Worm (Caenorhabditis elegans) whole organism, L3 larva: ENCODE data around the gene sulp-3.
A peak's percentile ranks its signal among the peaks of the same experiment; 100 is the strongest.
"Not testable (repeated sequence)": the region's sequence is repeated elsewhere in the genome, so short reads cannot be mapped to it uniquely, and the experiment has no call there.

ENCODE experiments used
- R02D3.7 ChIP-seq: fragments of 150-350 bp; optimal IDR thresholded peaks from 2 replicates; lab custom pipeline; 2014; ENCODE audit warnings: missing biosample characterization, missing genetic modification characterization
- ZK546.5 ChIP-seq: sonication (generic microtip); optimal IDR thresholded peaks from 2 replicates; lab custom pipeline; 2017; ENCODE audit warnings: missing biosample characterization, missing genetic modification characterization
- aly-2 ChIP-seq: fragments of 150-350 bp; optimal IDR thresholded peaks from 2 replicates; lab custom pipeline; 2014; ENCODE audit warnings: missing biosample characterization, missing genetic modification characterization
- ama-1 ChIP-seq: fragments of 150-350 bp; optimal IDR thresholded peaks from 2 replicates; lab custom pipeline; 2018
- ceh-16 ChIP-seq: sonication (generic microtip); optimal IDR thresholded peaks from 2 replicates; lab custom pipeline; 2017; ENCODE audit warnings: missing biosample characterization, missing genetic modification characterization
- ceh-28 ChIP-seq: fragments of 150-350 bp; optimal IDR thresholded peaks from 2 replicates; lab custom pipeline; 2014; ENCODE audit warnings: missing biosample characterization, missing genetic modification reagents, missing genetic modification characterization
- ceh-82 ChIP-seq: fragments of 150-350 bp; optimal IDR thresholded peaks from 2 replicates; lab custom pipeline; 2014; ENCODE audit warnings: missing biosample characterization, missing genetic modification characterization
- ceh-9 ChIP-seq: sonication (generic microtip); optimal IDR thresholded peaks from 2 replicates; lab custom pipeline; 2018; ENCODE audit warnings: missing biosample characterization, missing genetic modification characterization
- daf-12 ChIP-seq: fragments of 150-350 bp; optimal IDR thresholded peaks from 2 replicates; lab custom pipeline; 2014; ENCODE audit warnings: missing biosample characterization, missing genetic modification reagents, missing genetic modification characterization
- egl-27 ChIP-seq: sonication (generic microtip); optimal IDR thresholded peaks from 4 replicates; lab custom pipeline; 2017; ENCODE audit warnings: missing biosample characterization, missing genetic modification reagents, missing genetic modification characterization
- egl-5 ChIP-seq: fragments of 150-350 bp; optimal IDR thresholded peaks from 2 replicates; lab custom pipeline; 2017; ENCODE audit warnings: missing biosample characterization, missing genetic modification reagents, missing genetic modification characterization, inconsistent platforms
- elt-1 ChIP-seq: fragments of 150-350 bp; optimal IDR thresholded peaks from 2 replicates; lab custom pipeline; 2014; ENCODE audit warnings: missing biosample characterization, missing genetic modification characterization
- elt-2 ChIP-seq: sonication (generic microtip); optimal IDR thresholded peaks from 2 replicates; lab custom pipeline; 2016; ENCODE audit warnings: missing genetic modification reagents, mild to moderate bottlenecking, missing genetic modification characterization, missing compliant biosample characterization
- elt-3 ChIP-seq, 3 experiments: fragments of 150-350 bp in 1 of 3; sonication (generic microtip) in 2 of 3; optimal IDR thresholded peaks; 2 replicates in 2 of 3; 4 replicates in 1 of 3; lab custom pipeline; 2014 to 2017; ENCODE audit warnings: missing biosample characterization in 3 of 3, missing genetic modification characterization in 3 of 3
- eor-1 ChIP-seq, 2 experiments: fragments of 150-350 bp; optimal IDR thresholded peaks; 2 replicates each; lab custom pipeline; 2014 to 2018; ENCODE audit warnings: missing biosample characterization in 2 of 2, missing genetic modification characterization in 2 of 2
- fkh-10 ChIP-seq: sonication (generic microtip); optimal IDR thresholded peaks from 2 replicates; lab custom pipeline; 2017; ENCODE audit warnings: missing biosample characterization, missing genetic modification reagents, missing genetic modification characterization
- fkh-2 ChIP-seq: fragments of 150-350 bp; optimal IDR thresholded peaks from 2 replicates; lab custom pipeline; 2014; ENCODE audit warnings: missing biosample characterization, missing genetic modification reagents, missing genetic modification characterization
- fos-1 ChIP-seq: fragments of 150-350 bp; optimal IDR thresholded peaks from 2 replicates; lab custom pipeline; 2014; ENCODE audit warnings: missing biosample characterization, missing genetic modification characterization
- lin-15B ChIP-seq: fragments of 150-350 bp; optimal IDR thresholded peaks from 2 replicates; lab custom pipeline; 2014; ENCODE audit warnings: missing biosample characterization, missing genetic modification characterization
- lsy-12 ChIP-seq: sonication (generic microtip); optimal IDR thresholded peaks from 2 replicates; lab custom pipeline; 2016; ENCODE audit warnings: mild to moderate bottlenecking, missing genetic modification characterization, missing compliant biosample characterization
- mml-1 ChIP-seq: fragments of 150-350 bp; sonication (generic microtip); optimal IDR thresholded peaks from 3 replicates; lab custom pipeline; 2014; ENCODE audit warnings: missing biosample characterization, missing genetic modification characterization
- nfya-1 ChIP-seq: sonication (generic microtip); optimal IDR thresholded peaks from 2 replicates; lab custom pipeline; 2017; ENCODE audit warnings: missing genetic modification characterization, mild to moderate bottlenecking, missing compliant biosample characterization, antibody characterized with exemption, moderate library complexity; ENCODE audit not compliant: insufficient read depth
- nhr-11 ChIP-seq: fragments of 150-350 bp; optimal IDR thresholded peaks from 2 replicates; lab custom pipeline; 2014; ENCODE audit warnings: missing biosample characterization, missing genetic modification characterization
- nhr-12 ChIP-seq: fragments of 150-350 bp; optimal IDR thresholded peaks from 2 replicates; lab custom pipeline; 2014; ENCODE audit warnings: missing biosample characterization, missing genetic modification characterization
- nhr-23 ChIP-seq: fragments of 150-350 bp; optimal IDR thresholded peaks from 2 replicates; lab custom pipeline; 2014; ENCODE audit warnings: missing biosample characterization, missing genetic modification reagents, missing genetic modification characterization
- nhr-237 ChIP-seq: fragments of 150-350 bp; optimal IDR thresholded peaks from 2 replicates; lab custom pipeline; 2014; ENCODE audit warnings: missing biosample characterization, missing genetic modification characterization
- nhr-25 ChIP-seq: sonication (generic microtip); optimal IDR thresholded peaks from 2 replicates; lab custom pipeline; 2017; ENCODE audit warnings: missing biosample characterization, missing genetic modification characterization
- nhr-28 ChIP-seq: fragments of 150-350 bp; optimal IDR thresholded peaks from 2 replicates; lab custom pipeline; 2014; ENCODE audit warnings: missing biosample characterization, missing genetic modification characterization
- nhr-43 ChIP-seq: sonication (generic microtip); optimal IDR thresholded peaks from 2 replicates; lab custom pipeline; 2016; ENCODE audit warnings: mild to moderate bottlenecking, missing genetic modification characterization, missing compliant biosample characterization; ENCODE audit not compliant: poor library complexity, severe bottlenecking
- nhr-67 ChIP-seq: fragments of 150-350 bp; optimal IDR thresholded peaks from 2 replicates; lab custom pipeline; 2014; ENCODE audit warnings: missing biosample characterization, missing genetic modification characterization
- nhr-76 ChIP-seq: fragments of 150-350 bp; sonication (generic microtip); optimal IDR thresholded peaks from 5 replicates; lab custom pipeline; 2014; ENCODE audit warnings: missing biosample characterization, missing genetic modification characterization
- pha-4 ChIP-seq: fragments of 150-350 bp; optimal IDR thresholded peaks from 2 replicates; lab custom pipeline; 2014; ENCODE audit warnings: missing biosample characterization, missing genetic modification reagents, missing genetic modification characterization
- pqm-1 ChIP-seq: fragments of 150-350 bp; optimal IDR thresholded peaks from 2 replicates; lab custom pipeline; 2017; ENCODE audit warnings: missing biosample characterization, missing genetic modification characterization, inconsistent platforms
- sea-2 ChIP-seq: fragments of 150-350 bp; sonication (generic microtip); optimal IDR thresholded peaks from 4 replicates; lab custom pipeline; 2014; ENCODE audit warnings: missing biosample characterization, missing genetic modification reagents, missing genetic modification characterization
- skn-1 ChIP-seq: fragments of 150-350 bp; optimal IDR thresholded peaks from 2 replicates; lab custom pipeline; 2014; ENCODE audit warnings: missing biosample characterization, missing genetic modification characterization
- snpc-4 ChIP-seq: fragments of 150-350 bp; optimal IDR thresholded peaks from 2 replicates; lab custom pipeline; 2014; ENCODE audit warnings: missing biosample characterization, missing genetic modification characterization
- unc-39 ChIP-seq: sonication (generic microtip); optimal IDR thresholded peaks from 4 replicates; lab custom pipeline; 2017; ENCODE audit warnings: missing biosample characterization, missing genetic modification characterization
- unc-62 ChIP-seq: fragments of 150-350 bp; sonication (generic microtip); optimal IDR thresholded peaks from 4 replicates; lab custom pipeline; 2014; ENCODE audit warnings: missing biosample characterization, missing genetic modification reagents, missing genetic modification characterization
- zag-1 ChIP-seq: fragments of 150-350 bp; optimal IDR thresholded peaks from 2 replicates; lab custom pipeline; 2014; ENCODE audit warnings: missing biosample characterization, missing genetic modification characterization
- ztf-4 ChIP-seq: fragments of 150-350 bp; optimal IDR thresholded peaks from 2 replicates; lab custom pipeline; 2014; ENCODE audit warnings: missing biosample characterization, missing genetic modification characterization

Gene sulp-3

DNA sequence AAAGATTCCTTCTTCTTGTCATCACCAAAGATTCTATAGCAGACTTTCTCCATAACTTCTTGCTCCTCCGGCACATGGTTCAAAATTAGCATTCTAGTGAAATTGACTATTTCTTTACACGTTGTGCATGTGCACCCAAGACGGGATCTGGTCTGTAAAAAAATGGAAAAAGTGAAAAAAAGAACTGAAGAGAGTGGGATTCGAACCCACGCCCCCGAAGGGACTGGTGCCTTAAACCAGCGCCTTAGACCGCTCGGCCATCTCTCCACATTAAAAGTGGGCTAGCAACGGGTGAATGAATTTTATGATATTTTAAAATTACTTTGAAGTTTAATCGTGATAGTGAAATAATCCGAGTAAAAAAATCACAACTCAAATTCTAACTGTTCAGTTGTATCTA, 9.6 kb upstream of the sulp-3 start:
- TF ChIP-seq nhr-23 (tag; lab: Kevin White, UChicago): no peak
- peak; percentile 9 for TF ChIP-seq nfya-1

DNA sequence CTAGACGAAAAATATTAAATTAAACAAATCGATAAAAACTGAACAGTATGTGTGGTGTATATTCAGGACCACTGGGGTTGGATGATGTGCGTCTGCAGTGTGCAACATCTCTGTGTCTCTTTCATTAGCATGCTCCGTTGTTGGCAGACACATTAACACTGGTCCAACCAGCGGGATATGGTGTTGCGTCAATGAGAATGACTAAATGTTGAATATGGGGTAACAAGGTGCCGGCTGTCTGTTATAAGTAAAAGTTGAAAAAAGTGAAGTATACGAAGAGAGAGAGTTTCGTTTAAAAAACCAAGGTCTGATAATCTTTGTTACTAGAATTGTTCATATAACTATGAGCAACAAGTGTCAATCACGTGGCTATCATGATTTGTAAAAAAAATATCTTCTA, 8.7 kb upstream of the sulp-3 start, which contains the start of gene ced-8:
TSS of gene ced-8 (minus strand) at position 101 of the 400 bp plus-strand sequence.
- no peak for TF ChIP-seq fos-1 (tag; lab: Kevin White, UChicago)
- no peak for TF ChIP-seq elt-1 (tag; lab: Kevin White, UChicago)
- TF ChIP-seq nhr-67: no peak
- peak; percentile 35 for TF ChIP-seq nhr-43 (tag; lab: Kevin White, UChicago)
- TF ChIP-seq ceh-16: no peak
- TF ChIP-seq ZK546.5: no peak
- no peak for TF ChIP-seq egl-27 (tag; lab: Kevin White, UChicago)

DNA sequence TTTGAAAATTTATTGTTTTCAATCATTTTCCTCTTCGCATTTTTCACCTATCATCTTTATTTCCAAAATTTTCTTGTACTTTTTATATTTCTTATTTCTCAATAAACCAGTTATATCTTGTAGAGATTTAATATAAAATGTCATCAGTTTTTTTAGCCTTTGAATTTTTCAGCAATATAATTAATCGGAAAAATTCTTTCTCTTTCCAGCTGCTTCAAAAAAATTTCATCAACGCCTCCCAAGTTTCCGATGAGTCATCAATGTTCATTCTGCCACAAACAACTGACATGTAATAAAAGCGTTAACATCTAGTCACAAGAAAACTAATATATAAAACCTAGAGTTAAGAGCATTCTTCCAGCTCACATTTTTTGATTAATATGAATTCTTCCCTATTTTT, 5.0 kb upstream of the sulp-3 start, which contains the start of gene F08F1.4:
TSS of gene F08F1.4 (plus strand) at position 301 of the 400 bp plus-strand sequence.
- TF ChIP-seq daf-12 (no peak), ceh-9 (tag; lab: Kevin White, UChicago) (no peak), unc-62 (GFP tag; lab: Kevin White, UChicago) (no peak), zag-1 (tag; lab: Kevin White, UChicago) (no peak), lin-15B (no peak)

DNA sequence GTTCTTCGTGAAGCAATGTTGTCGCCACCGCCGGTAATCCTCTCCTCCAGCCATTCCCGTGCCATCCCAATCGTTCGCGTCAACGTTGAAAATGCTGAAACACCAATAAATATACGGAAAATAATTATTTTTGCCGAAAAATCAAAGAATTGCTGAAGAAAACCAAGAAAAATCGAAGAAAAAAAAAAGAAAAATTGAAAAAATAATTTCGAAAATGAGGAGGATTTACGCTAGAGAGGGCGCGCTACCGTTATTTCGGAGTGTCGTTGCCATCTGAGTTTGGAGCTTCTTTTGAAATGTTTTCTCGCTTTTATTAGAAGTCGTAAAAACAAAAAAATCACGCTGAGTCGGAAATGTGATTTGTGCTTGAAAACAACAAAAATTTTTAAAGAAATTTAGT, 2.6 kb upstream of the sulp-3 start, which contains the start of gene F08F1.9:
TSS of gene F08F1.9 (minus strand) at position 101 of the 400 bp plus-strand sequence.
- TF ChIP-seq snpc-4 (tag; lab: Kevin White, UChicago); daf-12; elt-2 (tag; lab: Kevin White, UChicago): not testable (repeated sequence)

DNA sequence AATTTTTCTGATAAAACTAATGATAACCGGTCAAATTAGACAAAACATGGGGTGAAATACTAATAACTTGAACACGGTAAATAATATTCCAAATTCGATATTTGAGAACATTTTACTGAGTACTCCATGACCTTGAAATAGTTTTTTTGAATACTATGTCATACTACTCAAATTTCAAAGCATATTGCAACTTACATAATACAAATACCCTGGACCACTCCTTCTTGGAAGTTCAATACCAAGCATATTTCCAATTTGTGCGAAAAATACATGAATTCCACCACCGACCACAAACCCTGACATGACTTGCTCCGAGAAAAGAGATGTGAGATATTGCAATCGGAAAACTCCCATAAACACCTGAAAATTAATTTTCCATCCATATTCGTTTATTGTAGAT, 1.4 kb downstream of the sulp-3 start:
- TF ChIP-seq unc-39 (tag; lab: Kevin White, UChicago) (no peak), zag-1 (tag; lab: Kevin White, UChicago) (no peak), fkh-2 (tag; lab: Kevin White, UChicago) (no peak), elt-3 (tag; optimal IDR thresholded peaks at IDR 0.05; lab: Kevin White, UChicago) (no peak), unc-62 (GFP tag; lab: Kevin White, UChicago) (no peak), nhr-43 (tag; lab: Kevin White, UChicago) (no peak), R02D3.7 (no peak), pqm-1 (tag; lab: Kevin White, UChicago) (no peak), nhr-28 (tag; lab: Kevin White, UChicago) (no peak), nhr-67 (no peak), ceh-28 (no peak), snpc-4 (tag; lab: Kevin White, UChicago) (no peak), lin-15B (no peak), mml-1 (no peak), ceh-82 (tag; lab: Kevin White, UChicago) (no peak), nhr-11 (tag; lab: Kevin White, UChicago) (no peak), fkh-10 (no peak)
- TF ChIP-seq, all 47 proteins: peak for 0

DNA sequence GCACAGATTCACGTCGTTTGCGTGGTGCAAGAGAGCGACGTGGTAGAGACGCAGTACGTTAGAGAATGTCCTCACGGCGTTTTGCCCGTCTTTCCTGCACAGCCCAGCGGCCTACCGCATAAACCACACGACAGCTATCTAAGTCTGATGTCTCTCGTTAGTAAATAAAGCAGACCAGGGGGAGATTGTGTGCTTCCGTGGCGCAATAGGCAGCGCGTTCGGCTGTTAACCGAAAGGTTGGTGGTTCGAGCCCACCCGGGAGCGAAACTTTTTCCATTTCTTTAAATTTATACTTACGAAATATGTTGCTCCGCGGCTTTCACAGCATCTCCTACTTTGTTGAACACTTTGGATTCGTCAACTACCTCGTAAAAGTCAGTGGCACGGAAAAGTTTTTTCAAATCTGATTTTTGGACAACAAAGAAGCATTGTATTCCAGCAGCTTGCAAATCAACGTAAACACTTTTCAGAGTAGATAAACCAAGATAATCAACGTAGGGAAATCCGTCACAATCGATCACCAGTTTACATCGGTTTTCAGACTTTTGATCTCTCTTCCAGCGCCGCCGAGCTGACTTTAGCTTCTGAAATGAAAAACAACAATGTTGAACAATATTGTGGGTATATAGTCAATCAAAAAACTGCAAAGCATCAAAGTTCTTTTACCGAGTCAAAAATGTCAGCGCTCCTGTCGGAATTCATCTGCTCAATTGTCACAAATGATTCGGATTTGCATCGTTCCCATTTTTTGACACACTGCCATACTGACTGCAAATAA, 3.7 kb downstream of the sulp-3 start:
- peak in 1 of 3 experiments; percentile 86 for TF ChIP-seq elt-3 (tag; optimal IDR thresholded peaks at IDR 0.05; lab: Kevin White, UChicago)
- no peak for TF ChIP-seq nhr-237 (tag; lab: Kevin White, UChicago)
- peak; percentile 26 for TF ChIP-seq fos-1 (tag; lab: Kevin White, UChicago)
- peak; percentile 91 for TF ChIP-seq fkh-10
- TF ChIP-seq nhr-76 (tag; lab: Kevin White, UChicago): no peak
- TF ChIP-seq eor-1 (tag; optimal IDR thresholded peaks at IDR 0.05; lab: Kevin White, UChicago): no peak
- TF ChIP-seq snpc-4 (tag; lab: Kevin White, UChicago): no peak
- TF ChIP-seq nhr-23 (tag; lab: Kevin White, UChicago): peak; percentile 64
- peak; percentile 90 for TF ChIP-seq lsy-12 (tag; lab: Kevin White, UChicago)
- TF ChIP-seq ceh-16: no peak
- TF ChIP-seq nhr-43 (tag; lab: Kevin White, UChicago): peak; percentile 83
- peak; percentile 20 for TF ChIP-seq ama-1 (lab: Kevin White, UChicago)
- peak; percentile 79 for TF ChIP-seq ceh-82 (tag; lab: Kevin White, UChicago)
- no peak for TF ChIP-seq aly-2
- peak; percentile 60 for TF ChIP-seq R02D3.7
- peak; percentile 84 for TF ChIP-seq pha-4 (tag; lab: Kevin White, UChicago)
- TF ChIP-seq ztf-4 (tag; lab: Kevin White, UChicago): no peak
- TF ChIP-seq nhr-12 (tag; lab: Kevin White, UChicago): no peak
- peak; percentile 94 for TF ChIP-seq egl-5 (tag; lab: Kevin White, UChicago)
- TF ChIP-seq nhr-11 (tag; lab: Kevin White, UChicago): peak; percentile 46
- TF ChIP-seq sea-2 (GFP tag; lab: Kevin White, UChicago): peak; percentile 81
- no peak for TF ChIP-seq fkh-2 (tag; lab: Kevin White, UChicago)
- TF ChIP-seq skn-1: peak; percentile 94
- peak; percentile 10 for TF ChIP-seq elt-1 (tag; lab: Kevin White, UChicago)
- peak; percentile 20 for TF ChIP-seq zag-1 (tag; lab: Kevin White, UChicago)
- TF ChIP-seq lin-15B: peak; percentile 50
- peak; percentile 89 for TF ChIP-seq nhr-25 (tag; lab: Kevin White, UChicago)
